Worm (Caenorhabditis elegans): Measurements from ENCODE around the gene F52D2.7.

Gene F52D2.7

DNA sequence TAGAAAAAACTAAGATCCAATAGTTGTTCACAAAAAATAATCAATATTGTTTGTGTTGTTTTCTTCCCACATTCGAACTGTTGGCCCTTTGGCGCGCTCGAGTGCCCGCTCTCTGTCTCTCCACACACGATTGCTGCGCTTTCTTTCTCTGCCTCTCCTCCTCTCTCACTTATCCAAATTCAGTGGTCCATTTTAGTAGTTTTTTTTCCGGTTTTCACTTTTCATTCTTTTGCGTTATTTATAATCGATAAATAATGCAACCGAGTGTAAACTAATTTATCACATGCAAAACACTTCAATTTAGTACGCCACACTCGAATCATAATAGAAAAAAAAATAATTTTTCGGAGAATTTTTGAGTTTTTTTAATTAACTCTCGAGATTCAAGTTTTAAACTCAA is 38.1 kb downstream of the F52D2.7 start:
- TF ChIP-seq aly-1 (tag; optimal IDR thresholded peaks at IDR 0.05) (no peak), flt-1 (GFP tag; IDR thresholded peaks at IDR 0.05) (no peak), tbx-37 (GFP tag; conservative IDR thresholded peaks at IDR 0.05) (no peak), ets-7 (tag; optimal IDR thresholded peaks at IDR 0.05) (no peak), hmbx-1 (tag; optimal IDR thresholded peaks at IDR 0.05) (no peak)

ce11 chrX:2012491-2013201 is 50.3 kb downstream of the F52D2.7 start, which contains the start of gene Y102A11A.9:
Gene Y102A11A.9, plus strand, starts transcription at chrX:2013151.
- TF ChIP-seq B0310.2 (tag; optimal IDR thresholded peaks at IDR 0.05): no peak
- no peak for TF ChIP-seq sea-1 (GFP tag; conservative IDR thresholded peaks at IDR 0.05)
- TF ChIP-seq flt-1 (GFP tag; IDR thresholded peaks at IDR 0.05): no peak
- TF ChIP-seq ama-1 (optimal IDR thresholded peaks at IDR 0.05): no peak
- TF ChIP-seq tra-4 (tag; optimal IDR thresholded peaks at IDR 0.05): no peak
- TF ChIP-seq tbx-11 (GFP tag; IDR thresholded peaks at IDR 0.05): no peak
- no peak for TF ChIP-seq hmg-4 (GFP tag; optimal IDR thresholded peaks at IDR 0.05)
- no peak for TF ChIP-seq ets-7 (tag; optimal IDR thresholded peaks at IDR 0.05)
- no peak for TF ChIP-seq tbx-37 (GFP tag; conservative IDR thresholded peaks at IDR 0.05)
- no peak for TF ChIP-seq scrt-1 (GFP tag; IDR thresholded peaks at IDR 0.05)
- TF ChIP-seq hnd-1 (tag; optimal IDR thresholded peaks at IDR 0.05): no peak
- TF ChIP-seq ceh-13 (GFP tag; optimal IDR thresholded peaks at IDR 0.05): no peak
- no peak for TF ChIP-seq ceh-36 (tag; optimal IDR thresholded peaks at IDR 0.05)
- no peak for TF ChIP-seq hmbx-1 (tag; optimal IDR thresholded peaks at IDR 0.05)
- no peak for TF ChIP-seq aly-1 (tag; optimal IDR thresholded peaks at IDR 0.05)
- TF ChIP-seq pes-1 (GFP tag; IDR thresholded peaks at IDR 0.05): no peak

DNA sequence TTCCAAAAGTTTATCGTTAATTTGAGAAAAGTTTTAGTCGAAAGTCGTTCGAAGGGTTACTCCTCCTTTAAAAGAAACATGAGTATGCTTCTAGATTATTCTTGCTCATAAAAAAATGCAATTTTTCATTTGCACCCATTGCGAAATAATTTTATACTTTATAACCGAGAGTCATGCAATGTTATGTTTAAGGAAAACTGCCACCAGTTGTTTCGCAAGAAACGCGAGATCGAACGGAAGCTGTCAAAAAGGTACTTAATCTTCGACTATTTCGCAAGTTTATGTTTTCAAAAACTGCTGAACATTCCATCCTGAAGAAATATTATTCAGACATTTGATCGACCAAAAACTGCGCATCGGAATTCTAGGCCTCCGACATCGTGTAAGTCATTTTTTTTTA is 51.5 kb downstream of the F52D2.7 start:
- TF ChIP-seq F13C5.2 (tag; optimal IDR thresholded peaks at IDR 0.05) (no peak), B0310.2 (tag; optimal IDR thresholded peaks at IDR 0.05) (no peak), tbx-11 (GFP tag; IDR thresholded peaks at IDR 0.05) (no peak)

- no peak for TF ChIP-seq sea-1 (GFP tag; conservative IDR thresholded peaks at IDR 0.05)
- no peak for TF ChIP-seq aly-1 (tag; optimal IDR thresholded peaks at IDR 0.05)
- no peak for TF ChIP-seq hmg-4 (GFP tag; optimal IDR thresholded peaks at IDR 0.05)
- no peak for TF ChIP-seq tbx-11 (GFP tag; IDR thresholded peaks at IDR 0.05)
- no peak for TF ChIP-seq hnd-1 (tag; optimal IDR thresholded peaks at IDR 0.05)
- TF ChIP-seq ceh-13 (GFP tag; optimal IDR thresholded peaks at IDR 0.05): no peak
- no peak for TF ChIP-seq B0310.2 (tag; optimal IDR thresholded peaks at IDR 0.05)
- no peak for TF ChIP-seq ets-7 (tag; optimal IDR thresholded peaks at IDR 0.05)
- TF ChIP-seq scrt-1 (GFP tag; IDR thresholded peaks at IDR 0.05): no peak
- TF ChIP-seq tbx-37 (GFP tag; conservative IDR thresholded peaks at IDR 0.05): no peak
- TF ChIP-seq tra-4 (tag; optimal IDR thresholded peaks at IDR 0.05): no peak
- TF ChIP-seq hmbx-1 (tag; optimal IDR thresholded peaks at IDR 0.05): no peak
- no peak for TF ChIP-seq ama-1 (optimal IDR thresholded peaks at IDR 0.05)
These were observed 52.1 kb downstream of the F52D2.7 start for ce11 chrX:2014521-2014920.

Measured in whole organism, early embryonic.